Worm (Caenorhabditis elegans) whole organism, mixed stage, embryonic: ENCODE measurements around the gene ttr-2.

Experiments used
- blmp-1 ChIP-seq: fragments of 150-350 bp; optimal IDR thresholded peaks from 2 replicates; lab custom pipeline; 2014; ENCODE audit warnings: missing biosample characterization, missing genetic modification characterization
- ces-1 ChIP-seq: fragments of 150-350 bp; optimal IDR thresholded peaks from 2 replicates; lab custom pipeline; 2014; ENCODE audit warnings: missing biosample characterization, missing genetic modification reagents, missing genetic modification characterization
- drap-1 ChIP-seq: fragments of 200-800 bp; sonication (Bioruptor generic); optimal IDR thresholded peaks from 3 replicates; lab custom pipeline; 2018; ENCODE audit warnings: mild to moderate bottlenecking, missing genetic modification characterization, missing compliant biosample characterization
- hlh-1 ChIP-seq: fragments of 150-350 bp; optimal IDR thresholded peaks from 2 replicates; lab custom pipeline; 2014; ENCODE audit warnings: missing biosample characterization, missing genetic modification reagents, missing genetic modification characterization
- lin-13 ChIP-seq: fragments of 150-350 bp; optimal IDR thresholded peaks from 2 replicates; lab custom pipeline; 2014; ENCODE audit warnings: missing biosample characterization, missing genetic modification characterization
- lsy-2 ChIP-seq: fragments of 150-350 bp; optimal IDR thresholded peaks from 2 replicates; lab custom pipeline; 2014; ENCODE audit warnings: missing biosample characterization, missing genetic modification characterization
- mep-1 ChIP-seq: fragments of 150-350 bp; optimal IDR thresholded peaks from 2 replicates; lab custom pipeline; 2017; ENCODE audit warnings: missing biosample characterization, missing genetic modification reagents, missing genetic modification characterization, inconsistent platforms
- nhr-12 ChIP-seq: fragments of 150-350 bp; optimal IDR thresholded peaks from 2 replicates; lab custom pipeline; 2014; ENCODE audit warnings: missing biosample characterization, missing genetic modification characterization
- sem-2 ChIP-seq: fragments of 200-800 bp; sonication (Bioruptor generic); optimal IDR thresholded peaks from 2 replicates; lab custom pipeline; 2018; ENCODE audit warnings: mild to moderate bottlenecking, missing genetic modification characterization, missing compliant biosample characterization
- snpc-4 ChIP-seq: fragments of 150-350 bp; optimal IDR thresholded peaks from 2 replicates; lab custom pipeline; 2014; ENCODE audit warnings: missing biosample characterization, missing genetic modification characterization
- unc-62 ChIP-seq: fragments of 150-350 bp; optimal IDR thresholded peaks from 2 replicates; lab custom pipeline; 2014; ENCODE audit warnings: missing biosample characterization, missing genetic modification reagents, missing genetic modification characterization
- ztf-11 ChIP-seq: fragments of 150-350 bp; optimal IDR thresholded peaks from 2 replicates; lab custom pipeline; 2014; ENCODE audit warnings: missing biosample characterization, missing genetic modification characterization

- no peak for TF ChIP-seq sem-2
- no peak for TF ChIP-seq snpc-4
- TF ChIP-seq nhr-12 = no peak
- no peak for TF ChIP-seq mep-1 (tag; lab: Kevin White, UChicago)
- no peak for TF ChIP-seq ztf-11 (tag; lab: Kevin White, UChicago)
- no peak for TF ChIP-seq ces-1 (GFP tag; lab: Kevin White, UChicago)
- no peak for TF ChIP-seq unc-62 (GFP tag; lab: Kevin White, UChicago)
- TF ChIP-seq lin-13 (tag; lab: Kevin White, UChicago) = no peak
- TF ChIP-seq hlh-1 = no peak
- no peak for TF ChIP-seq drap-1 (GFP tag; lab: Kevin White, UChicago)
- no peak for TF ChIP-seq lsy-2 (tag; lab: Kevin White, UChicago)
- no peak for TF ChIP-seq blmp-1 (tag; lab: Kevin White, UChicago)
Observed at ce11 chrIII:9929525-9929924, 2.0 kb downstream of the ttr-2 start.
